Worm (Caenorhabditis elegans) whole organism, young adult: ENCODE measurements around the gene Y37E11B.6.

ENCODE experiments used
- B0336.3 ChIP-seq: fragments of 200-800 bp; sonication (Bioruptor generic); IDR thresholded peaks from 2 replicates; pipeline ENCODE4 v1.3.6; 2022; ENCODE audit warnings: missing genetic modification characterization, missing compliant biosample characterization
- C17E4.6 ChIP-seq: fragments of 200-800 bp; sonication (Bioruptor generic); IDR thresholded peaks from 2 replicates; pipeline ENCODE4 v1.3.6; 2022; ENCODE audit warnings: missing genetic modification reagents, missing genetic modification characterization, missing compliant biosample characterization
- D2030.7 ChIP-seq: fragments of 200-800 bp; sonication (Bioruptor generic); IDR thresholded peaks from 2 replicates; pipeline ENCODE4 v1.3.6; 2022; ENCODE audit warnings: missing genetic modification reagents, missing genetic modification characterization, missing compliant biosample characterization
- F10E7.11 ChIP-seq: sonication (generic microtip); optimal IDR thresholded peaks from 2 replicates; lab custom pipeline; 2017; ENCODE audit warnings: mild to moderate bottlenecking, missing genetic modification characterization, moderate library complexity, missing compliant biosample characterization
- F39B2.1 ChIP-seq: fragments of 200-800 bp; sonication (Bioruptor generic); IDR thresholded peaks from 2 replicates; pipeline ENCODE4 v1.3.6; 2022; ENCODE audit warnings: missing genetic modification reagents, missing genetic modification characterization, missing compliant biosample characterization
- F55B11.4 ChIP-seq: sonication (generic microtip); optimal IDR thresholded peaks from 2 replicates; lab custom pipeline; 2016; ENCODE audit warnings: missing compliant biosample characterization, missing genetic modification characterization, borderline replicate concordance; ENCODE audit not compliant: insufficient read depth
- K12H6.12 ChIP-seq: fragments of 200-800 bp; sonication (Bioruptor generic); optimal IDR thresholded peaks from 2 replicates; lab custom pipeline; 2018; ENCODE audit warnings: mild to moderate bottlenecking, missing genetic modification characterization, missing compliant biosample characterization
- Y53G8AR.9 ChIP-seq: fragments of 200-800 bp; sonication (Bioruptor generic); conservative IDR thresholded peaks from 2 replicates; pipeline ENCODE4 v1.3.6; 2022; ENCODE audit warnings: missing genetic modification reagents, missing genetic modification characterization, missing compliant biosample characterization
- Y56A3A.18 ChIP-seq: fragments of 200-800 bp; sonication (Bioruptor generic); IDR thresholded peaks from 2 replicates; pipeline ENCODE4 v1.3.6; 2022; ENCODE audit warnings: missing genetic modification reagents, missing genetic modification characterization, missing compliant biosample characterization
- Y79H2A.3 ChIP-seq: fragments of 200-800 bp; sonication (Bioruptor generic); conservative IDR thresholded peaks from 2 replicates; pipeline ENCODE4 v1.3.6; 2022; ENCODE audit warnings: missing genetic modification reagents, missing genetic modification characterization, missing compliant biosample characterization
- ZK185.1 ChIP-seq: sonication (generic microtip); optimal IDR thresholded peaks from 2 replicates; lab custom pipeline; 2016; ENCODE audit warnings: mild to moderate bottlenecking, missing genetic modification characterization, missing compliant biosample characterization; ENCODE audit not compliant: poor library complexity, severe bottlenecking
- aptf-2 ChIP-seq: fragments of 200-800 bp; sonication (Bioruptor generic); conservative IDR thresholded peaks from 2 replicates; pipeline ENCODE4 v1.3.6; 2022; ENCODE audit warnings: missing genetic modification reagents, missing genetic modification characterization, missing compliant biosample characterization
- aptf-3 ChIP-seq: fragments of 200-800 bp; sonication (Bioruptor generic); IDR thresholded peaks from 2 replicates; pipeline ENCODE4 v1.3.6; 2022; ENCODE audit warnings: missing genetic modification characterization, missing compliant biosample characterization
- attf-3 ChIP-seq: fragments of 200-800 bp; sonication (Bioruptor generic); conservative IDR thresholded peaks from 2 replicates; pipeline ENCODE4 v1.3.6; 2022; ENCODE audit warnings: missing genetic modification reagents, missing genetic modification characterization, missing compliant biosample characterization
- bed-2 ChIP-seq: fragments of 200-800 bp; sonication (Bioruptor generic); IDR thresholded peaks from 2 replicates; pipeline ENCODE4 v1.3.6; 2022; ENCODE audit warnings: missing genetic modification reagents, missing genetic modification characterization, missing compliant biosample characterization
- ccch-3 ChIP-seq: fragments of 200-800 bp; sonication (Bioruptor generic); optimal IDR thresholded peaks from 2 replicates; lab custom pipeline; 2018; ENCODE audit warnings: mild to moderate bottlenecking, missing genetic modification characterization, missing compliant biosample characterization
- cebp-1 ChIP-seq, 2 experiments: fragments of 200-800 bp in 1 of 2; sonication (Bioruptor generic) in 1 of 2; sonication (generic microtip) in 1 of 2; IDR thresholded peaks in 1 of 2; optimal IDR thresholded peaks in 1 of 2; 2 replicates each; pipeline versions ENCODE4 v1.3.6 to Lab custom; 2017 to 2022; ENCODE audit warnings: missing compliant biosample characterization in 2 of 2, missing genetic modification characterization in 2 of 2, mild to moderate bottlenecking in 1 of 2, missing genetic modification reagents in 1 of 2, moderate library complexity in 1 of 2
- cebp-2 ChIP-seq: fragments of 200-800 bp; sonication (Bioruptor generic); IDR thresholded peaks from 2 replicates; pipeline ENCODE4 v1.3.6; 2022; ENCODE audit warnings: missing genetic modification characterization, missing compliant biosample characterization
- ceh-27 ChIP-seq: fragments of 200-800 bp; sonication (Bioruptor generic); optimal IDR thresholded peaks from 2 replicates; lab custom pipeline; 2018; ENCODE audit warnings: mild to moderate bottlenecking, missing genetic modification characterization, moderate library complexity, missing compliant biosample characterization
- chd-7 ChIP-seq: sonication (generic microtip); optimal IDR thresholded peaks from 2 replicates; lab custom pipeline; 2016; ENCODE audit warnings: mild to moderate bottlenecking, missing genetic modification characterization, moderate library complexity, missing compliant biosample characterization
- dox-1 ChIP-seq: fragments of 200-800 bp; sonication (Bioruptor generic); IDR thresholded peaks from 2 replicates; pipeline ENCODE4 v1.3.6; 2022; ENCODE audit warnings: missing genetic modification reagents, missing genetic modification characterization, missing compliant biosample characterization
- egl-44 ChIP-seq: fragments of 200-800 bp; sonication (Bioruptor generic); IDR thresholded peaks from 2 replicates; pipeline ENCODE4 v1.3.6; 2022; ENCODE audit warnings: missing genetic modification reagents, missing genetic modification characterization, missing compliant biosample characterization
- ekl-4 ChIP-seq: fragments of 200-800 bp; sonication (Bioruptor generic); IDR thresholded peaks from 2 replicates; pipeline ENCODE4 v1.3.6; 2022; ENCODE audit warnings: missing genetic modification reagents, missing genetic modification characterization, missing compliant biosample characterization
- ets-4 ChIP-seq: fragments of 200-800 bp; sonication (Bioruptor generic); optimal IDR thresholded peaks from 2 replicates; lab custom pipeline; 2018; ENCODE audit warnings: mild to moderate bottlenecking, missing genetic modification characterization, missing compliant biosample characterization
- hlh-12 ChIP-seq: sonication (generic microtip); optimal IDR thresholded peaks from 2 replicates; lab custom pipeline; 2016; ENCODE audit warnings: missing genetic modification characterization, missing compliant biosample characterization
- hmg-20 ChIP-seq: fragments of 200-800 bp; sonication (Bioruptor generic); IDR thresholded peaks from 2 replicates; pipeline ENCODE4 v1.3.6; 2022; ENCODE audit warnings: missing genetic modification reagents, missing genetic modification characterization, missing compliant biosample characterization
- hrde-1 ChIP-seq: sonication (generic microtip); optimal IDR thresholded peaks from 2 replicates; lab custom pipeline; 2016; ENCODE audit warnings: missing genetic modification characterization, mild to moderate bottlenecking, missing compliant biosample characterization, moderate library complexity, missing genotype, missing genetic modification reagents, borderline replicate concordance
- let-526 ChIP-seq: fragments of 200-800 bp; sonication (Bioruptor generic); IDR thresholded peaks from 2 replicates; pipeline ENCODE4 v1.3.6; 2022; ENCODE audit warnings: missing genetic modification reagents, missing genetic modification characterization, missing compliant biosample characterization
- lin-40 ChIP-seq: sonication (generic microtip); optimal IDR thresholded peaks from 2 replicates; lab custom pipeline; 2016; ENCODE audit warnings: missing genetic modification characterization, mild to moderate bottlenecking, missing compliant biosample characterization, missing genotype, missing genetic modification reagents
- madf-3 ChIP-seq: fragments of 200-800 bp; sonication (Bioruptor generic); IDR thresholded peaks from 2 replicates; pipeline ENCODE4 v1.3.6; 2022; ENCODE audit warnings: missing genetic modification reagents, missing genetic modification characterization, missing compliant biosample characterization
- nhr-120 ChIP-seq: fragments of 200-800 bp; sonication (Bioruptor generic); IDR thresholded peaks from 2 replicates; pipeline ENCODE4 v1.3.6; 2022; ENCODE audit warnings: missing genetic modification characterization, missing compliant biosample characterization
- nhr-179 ChIP-seq: sonication (generic microtip); optimal IDR thresholded peaks from 2 replicates; lab custom pipeline; 2016; ENCODE audit warnings: mild to moderate bottlenecking, missing genetic modification characterization, missing compliant biosample characterization
- nhr-27 ChIP-seq: fragments of 200-800 bp; sonication (Bioruptor generic); optimal IDR thresholded peaks from 2 replicates; lab custom pipeline; 2018; ENCODE audit warnings: mild to moderate bottlenecking, missing genetic modification characterization, moderate library complexity, missing compliant biosample characterization
- rcor-1 ChIP-seq: fragments of 200-800 bp; sonication (Bioruptor generic); IDR thresholded peaks from 2 replicates; pipeline ENCODE4 v1.3.6; 2022; ENCODE audit warnings: missing genetic modification reagents, missing genetic modification characterization, missing compliant biosample characterization
- sdz-38 ChIP-seq: sonication (generic microtip); optimal IDR thresholded peaks from 2 replicates; lab custom pipeline; 2016; ENCODE audit warnings: missing genotype, missing genetic modification characterization, missing compliant biosample characterization
- sea-2 ChIP-seq: fragments of 200-800 bp; sonication (Bioruptor generic); IDR thresholded peaks from 2 replicates; pipeline ENCODE4 v1.3.6; 2022; ENCODE audit warnings: missing genetic modification characterization, missing compliant biosample characterization
- snpc-1.1 ChIP-seq: sonication (generic microtip); optimal IDR thresholded peaks from 2 replicates; lab custom pipeline; 2017; ENCODE audit warnings: missing genetic modification characterization, mild to moderate bottlenecking, missing compliant biosample characterization, antibody characterized with exemption, moderate library complexity, missing genotype, missing genetic modification reagents; ENCODE audit not compliant: insufficient read depth
- snpc-4 ChIP-seq, 5 experiments: fragments of 150-350 bp in 1 of 5; sonication (generic microtip) in 4 of 5; optimal IDR thresholded peaks; 2 replicates each; lab custom pipeline; 2014 to 2018; ENCODE audit warnings: missing genetic modification characterization in 5 of 5, missing biosample characterization in 3 of 5, antibody characterized with exemption in 2 of 5, mild to moderate bottlenecking in 2 of 5, missing compliant biosample characterization in 2 of 5, missing genotype in 2 of 5, moderate library complexity in 2 of 5, missing genetic modification reagents in 1 of 5
- sptf-2 ChIP-seq: fragments of 200-800 bp; sonication (Bioruptor generic); optimal IDR thresholded peaks from 2 replicates; lab custom pipeline; 2018; ENCODE audit warnings: mild to moderate bottlenecking, missing genetic modification characterization, missing compliant biosample characterization
- tbx-9 ChIP-seq: sonication (generic microtip); optimal IDR thresholded peaks from 2 replicates; lab custom pipeline; 2016; ENCODE audit warnings: borderline replicate concordance, missing genetic modification characterization, inconsistent platforms, missing compliant biosample characterization
- tlf-1 ChIP-seq: fragments of 200-800 bp; sonication (Bioruptor generic); optimal IDR thresholded peaks from 2 replicates; lab custom pipeline; 2018; ENCODE audit warnings: mild to moderate bottlenecking, missing genetic modification characterization, missing compliant biosample characterization
- unc-130 ChIP-seq: sonication (generic microtip); optimal IDR thresholded peaks from 2 replicates; lab custom pipeline; 2016; ENCODE audit warnings: missing genetic modification reagents, missing genetic modification characterization, missing compliant biosample characterization
- xnd-1 ChIP-seq: sonication (generic microtip); optimal IDR thresholded peaks from 2 replicates; lab custom pipeline; 2016; ENCODE audit warnings: missing genotype, missing genetic modification reagents, missing genetic modification characterization, missing compliant biosample characterization
- ztf-28 ChIP-seq: fragments of 200-800 bp; sonication (Bioruptor generic); IDR thresholded peaks from 2 replicates; pipeline ENCODE4 v1.3.6; 2022; ENCODE audit warnings: missing genetic modification reagents, missing genetic modification characterization, missing compliant biosample characterization
- ztf-3 ChIP-seq: fragments of 200-800 bp; sonication (Bioruptor generic); optimal IDR thresholded peaks from 2 replicates; lab custom pipeline; 2018; ENCODE audit warnings: mild to moderate bottlenecking, missing genetic modification characterization, missing compliant biosample characterization

The Y37E11B.6 gene

DNA sequence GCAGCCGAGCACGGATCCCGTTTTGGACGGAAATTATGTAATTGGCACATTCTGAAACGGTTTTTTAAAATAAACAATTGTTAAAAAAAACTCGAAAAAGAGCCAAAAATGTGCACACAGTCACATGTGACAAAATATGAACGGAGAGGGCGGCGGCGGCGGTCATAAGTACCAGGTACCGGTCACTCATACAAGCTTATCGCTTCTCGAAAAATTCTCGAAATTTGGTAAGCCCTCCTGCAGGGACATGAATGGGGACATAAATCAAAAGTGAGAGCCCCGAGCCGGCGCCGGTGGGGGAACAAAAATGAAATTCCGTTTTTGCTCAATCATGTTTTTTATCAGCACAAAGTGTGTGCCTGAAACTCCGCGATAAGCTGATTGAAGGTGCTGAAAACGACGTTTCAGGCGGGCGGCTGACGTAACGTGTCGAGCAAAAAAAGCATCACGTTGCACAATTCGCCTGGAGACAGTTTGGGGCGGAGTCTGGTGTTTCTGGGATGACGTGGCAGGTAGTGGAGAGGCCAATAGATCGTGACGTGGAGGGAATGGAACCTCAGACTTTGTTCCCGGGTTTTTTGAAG, 14.0 kb upstream of the Y37E11B.6 start, which contains the start of gene ltah-1.2 (continued):
- no peak for TF ChIP-seq F39B2.1 (GFP tag; lab: Robert Waterston, UW)
- TF ChIP-seq F55B11.4 (tag; lab: Kevin White, UChicago), result no peak
- peak; percentile 36 for TF ChIP-seq tlf-1 (GFP tag; lab: Kevin White, UChicago)
- TF ChIP-seq F10E7.11 (tag; lab: Kevin White, UChicago), result no peak
- no peak for TF ChIP-seq rcor-1 (GFP tag; lab: Robert Waterston, UW)
- no peak for TF ChIP-seq cebp-1 (GFP tag; IDR thresholded peaks at IDR 0.05; lab: Robert Waterston, UW)
- TF ChIP-seq cebp-1 (tag; optimal IDR thresholded peaks at IDR 0.05; lab: Kevin White, UChicago), result peak; percentile 57
- no peak for TF ChIP-seq K12H6.12 (tag; lab: Kevin White, UChicago)
- no peak for TF ChIP-seq chd-7 (tag; lab: Kevin White, UChicago)
- no peak for TF ChIP-seq D2030.7
- TF ChIP-seq hrde-1 (tag; lab: Kevin White, UChicago), result no peak
- no peak for TF ChIP-seq Y56A3A.18 (GFP tag; lab: Robert Waterston, UW)
- no peak for TF ChIP-seq nhr-27 (tag; lab: Kevin White, UChicago)
- TF ChIP-seq ZK185.1 (tag; lab: Kevin White, UChicago), result no peak
- no peak for TF ChIP-seq attf-3 (GFP tag; lab: Robert Waterston, UW)
- TF ChIP-seq Y79H2A.3, result no peak
- TF ChIP-seq ekl-4, result no peak
- TF ChIP-seq xnd-1 (tag; lab: Kevin White, UChicago), result no peak
- TF ChIP-seq hmg-20, result no peak

DNA sequence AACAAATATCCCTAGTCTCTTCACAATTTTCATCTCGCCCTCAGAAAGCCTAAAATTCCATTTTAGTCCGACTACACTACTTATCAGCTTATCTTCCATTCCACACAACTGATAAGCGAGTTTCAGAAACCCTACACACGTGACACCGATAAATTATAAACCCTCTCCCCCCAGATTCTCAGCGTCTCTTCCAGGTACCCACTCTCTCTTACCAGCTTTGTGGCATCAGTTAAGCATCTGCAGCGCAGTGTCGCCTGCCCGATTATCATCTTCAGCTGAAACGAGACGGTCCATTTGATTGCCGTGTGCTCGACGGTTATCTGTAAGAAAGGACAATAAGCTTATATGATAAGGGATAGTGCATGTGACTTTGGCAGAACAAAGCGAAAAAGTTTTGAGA, 12.7 kb upstream of the Y37E11B.6 start:
- no peak for TF ChIP-seq snpc-1.1 (tag; lab: Kevin White, UChicago)
- no peak for TF ChIP-seq sea-2 (GFP tag; lab: Robert Waterston, UW)
- TF ChIP-seq F55B11.4 (tag; lab: Kevin White, UChicago), result no peak
- peak; percentile 76 for TF ChIP-seq B0336.3 (GFP tag; lab: Robert Waterston, UW)
- no peak for TF ChIP-seq ZK185.1 (tag; lab: Kevin White, UChicago)
- TF ChIP-seq cebp-2 (GFP tag; lab: Robert Waterston, UW), result no peak
- TF ChIP-seq snpc-4 (GFP tag; optimal IDR thresholded peaks at IDR 0.05; lab: Kevin White, UChicago), result no peak
- TF ChIP-seq snpc-4 (tag; optimal IDR thresholded peaks at IDR 0.05; lab: Kevin White, UChicago), result peak in 3 of 4 experiments; percentile 12 to 33 (median 32)
- TF ChIP-seq ceh-27, result no peak
- TF ChIP-seq ztf-28 (GFP tag; lab: Robert Waterston, UW), result no peak
- no peak for TF ChIP-seq ztf-3
- no peak for TF ChIP-seq nhr-120
- no peak for TF ChIP-seq C17E4.6
- TF ChIP-seq let-526, result peak; percentile 38; the same call in 1 of the 2 replicates
- 0 out of 2 replicates have a peak, but pooled peaks have one; percentile 43 for TF ChIP-seq Y53G8AR.9
- TF ChIP-seq lin-40 (tag; lab: Kevin White, UChicago), result peak; percentile 23
- no peak for TF ChIP-seq bed-2 (GFP tag; lab: Robert Waterston, UW)
- TF ChIP-seq egl-44 (GFP tag; lab: Robert Waterston, UW), result peak; percentile 55; the same call in 1 of the 2 replicates
- no peak for TF ChIP-seq aptf-2 (GFP tag; lab: Robert Waterston, UW)
- peak; percentile 44 for TF ChIP-seq sptf-2
- no peak for TF ChIP-seq unc-130 (GFP tag; lab: Kevin White, UChicago)
- no peak for TF ChIP-seq aptf-3 (GFP tag; lab: Robert Waterston, UW)
- peak; percentile 95 for TF ChIP-seq ets-4
- no peak for TF ChIP-seq sdz-38
- TF ChIP-seq ccch-3 (GFP tag; lab: Kevin White, UChicago), result no peak
- no peak for TF ChIP-seq nhr-179 (tag; lab: Kevin White, UChicago)
- TF ChIP-seq madf-3 (GFP tag; lab: Robert Waterston, UW), result no peak
- no peak for TF ChIP-seq hlh-12 (tag; lab: Kevin White, UChicago)
- TF ChIP-seq tbx-9, result no peak
- TF ChIP-seq dox-1 (GFP tag; lab: Robert Waterston, UW), result peak; percentile 75
